Worm (Caenorhabditis elegans) whole organism, midembryonic: ENCODE results near the gene clec-32.

ENCODE experiments used
- T22C8.4 ChIP-seq: fragments of 200-800 bp; sonication (Bioruptor generic); IDR thresholded peaks from 2 replicates; pipeline ENCODE4 v1.3.6; 2022; ENCODE audit warnings: missing genetic modification characterization, missing compliant biosample characterization
- cog-1 ChIP-seq: sonication (generic microtip); optimal IDR thresholded peaks from 2 replicates; lab custom pipeline; 2016; ENCODE audit warnings: missing genetic modification characterization, missing compliant biosample characterization
- ztf-23 ChIP-seq: fragments of 200-800 bp; sonication (Bioruptor generic); IDR thresholded peaks from 2 replicates; pipeline ENCODE4 v1.3.6; 2022; ENCODE audit warnings: missing genetic modification reagents, missing genetic modification characterization, missing compliant biosample characterization

ce11 chrV:16902726-16903125 is 41.1 kb upstream of the clec-32 start, which contains the start of gene srd-68:
- TF ChIP-seq T22C8.4 (GFP tag; lab: Robert Waterston, UW) (no peak), cog-1 (tag; lab: Kevin White, UChicago) (no peak), ztf-23 (no peak)
